Worm (Caenorhabditis elegans) whole organism, L4/young adult: ENCODE results near the gene chil-7.

Source experiments
- W03F9.2 ChIP-seq: fragments of 150-350 bp; optimal IDR thresholded peaks from 2 replicates; lab custom pipeline; 2014; ENCODE audit warnings: missing biosample characterization, missing genetic modification characterization
- dao-5 ChIP-seq: sonication (generic microtip); optimal IDR thresholded peaks from 2 replicates; lab custom pipeline; 2016; ENCODE audit warnings: missing genotype, missing genetic modification characterization, moderate library complexity, missing compliant biosample characterization
- him-1 ChIP-seq: sonication (generic microtip); optimal IDR thresholded peaks from 2 replicates; lab custom pipeline; 2016; ENCODE audit warnings: missing genotype, missing genetic modification reagents, missing genetic modification characterization, missing compliant biosample characterization

- TF ChIP-seq him-1 (tag; lab: Kevin White, UChicago) (no peak), W03F9.2 (no peak), dao-5 (tag; lab: Kevin White, UChicago) (no peak)
Observed at ce11 chrII:9888549-9888948, 17.6 kb upstream of the chil-7 start.
